Worm (Caenorhabditis elegans) whole organism, L2 larva: ENCODE data around the gene AH6.17.

Experiments
- C34F6.9 ChIP-seq: fragments of 150-350 bp; optimal IDR thresholded peaks from 2 replicates; lab custom pipeline; 2014; ENCODE audit warnings: missing biosample characterization, missing genetic modification characterization
- F13H6.1 ChIP-seq: sonication (generic microtip); optimal IDR thresholded peaks from 2 replicates; lab custom pipeline; 2016; ENCODE audit warnings: missing genetic modification characterization, missing compliant biosample characterization
- R02D3.7 ChIP-seq: fragments of 150-350 bp; optimal IDR thresholded peaks from 2 replicates; lab custom pipeline; 2014; ENCODE audit warnings: missing biosample characterization, missing genetic modification characterization
- Y55F3AM.14 ChIP-seq: fragments of 200-800 bp; sonication (Bioruptor generic); optimal IDR thresholded peaks from 2 replicates; lab custom pipeline; 2018; ENCODE audit warnings: mild to moderate bottlenecking, missing genetic modification characterization, missing compliant biosample characterization
- ZK546.5 ChIP-seq: sonication (generic microtip); optimal IDR thresholded peaks from 2 replicates; lab custom pipeline; 2017; ENCODE audit warnings: missing biosample characterization, missing genetic modification characterization
- alr-1 ChIP-seq: fragments of 150-350 bp; optimal IDR thresholded peaks from 2 replicates; lab custom pipeline; 2014; ENCODE audit warnings: missing biosample characterization, missing genetic modification characterization
- aly-2 ChIP-seq: fragments of 150-350 bp; optimal IDR thresholded peaks from 2 replicates; lab custom pipeline; 2014; ENCODE audit warnings: missing biosample characterization, missing genetic modification characterization
- ama-1 ChIP-seq: fragments of 150-350 bp; optimal IDR thresholded peaks from 2 replicates; lab custom pipeline; 2018; ENCODE audit warnings: inconsistent platforms
- blmp-1 ChIP-seq: sonication (generic microtip); optimal IDR thresholded peaks from 2 replicates; lab custom pipeline; 2017; ENCODE audit warnings: missing genetic modification characterization, mild to moderate bottlenecking, missing compliant biosample characterization, antibody characterized with exemption, moderate library complexity; ENCODE audit not compliant: insufficient read depth
- ceh-16 ChIP-seq: fragments of 150-350 bp; optimal IDR thresholded peaks from 2 replicates; lab custom pipeline; 2014; ENCODE audit warnings: missing biosample characterization, missing genetic modification characterization
- crh-2 ChIP-seq: sonication (generic microtip); optimal IDR thresholded peaks from 2 replicates; lab custom pipeline; 2017; ENCODE audit warnings: missing biosample characterization, missing genetic modification characterization
- dmd-4 ChIP-seq: sonication (generic microtip); optimal IDR thresholded peaks from 2 replicates; lab custom pipeline; 2017; ENCODE audit warnings: missing biosample characterization, missing genetic modification characterization
- elt-3 ChIP-seq: sonication (generic microtip); optimal IDR thresholded peaks from 2 replicates; lab custom pipeline; 2017; ENCODE audit warnings: missing biosample characterization, missing genetic modification characterization
- fos-1 ChIP-seq: fragments of 150-350 bp; optimal IDR thresholded peaks from 2 replicates; lab custom pipeline; 2014; ENCODE audit warnings: missing biosample characterization, missing genetic modification characterization
- gmeb-1 ChIP-seq: fragments of 150-350 bp; optimal IDR thresholded peaks from 2 replicates; lab custom pipeline; 2014; ENCODE audit warnings: missing biosample characterization, missing genetic modification characterization
- lin-11 ChIP-seq: fragments of 150-350 bp; sonication (generic microtip); optimal IDR thresholded peaks from 2 replicates; lab custom pipeline; 2014; ENCODE audit warnings: missing biosample characterization, missing genetic modification characterization, inconsistent platforms, mixed read lengths
- lin-13 ChIP-seq: fragments of 150-350 bp; optimal IDR thresholded peaks from 2 replicates; lab custom pipeline; 2014; ENCODE audit warnings: missing biosample characterization, missing genetic modification reagents, missing genetic modification characterization
- lsy-2 ChIP-seq, 2 experiments: fragments of 150-350 bp in 1 of 2; sonication (generic microtip) in 1 of 2; optimal IDR thresholded peaks; 2 replicates each; lab custom pipeline; 2014 to 2017; ENCODE audit warnings: missing biosample characterization in 2 of 2, missing genetic modification characterization in 2 of 2
- nhr-10 ChIP-seq: sonication (generic microtip); optimal IDR thresholded peaks from 2 replicates; lab custom pipeline; 2017; ENCODE audit warnings: missing biosample characterization, missing genetic modification characterization
- nhr-11 ChIP-seq: fragments of 150-350 bp; optimal IDR thresholded peaks from 2 replicates; lab custom pipeline; 2014; ENCODE audit warnings: missing biosample characterization, missing genetic modification characterization
- nhr-12 ChIP-seq: fragments of 150-350 bp; optimal IDR thresholded peaks from 2 replicates; lab custom pipeline; 2014; ENCODE audit warnings: missing biosample characterization, missing genetic modification characterization
- nhr-129 ChIP-seq: fragments of 150-350 bp; optimal IDR thresholded peaks from 2 replicates; lab custom pipeline; 2014; ENCODE audit warnings: missing biosample characterization, missing genetic modification characterization
- nhr-21 ChIP-seq: fragments of 150-350 bp; optimal IDR thresholded peaks from 2 replicates; lab custom pipeline; 2014; ENCODE audit warnings: missing biosample characterization, missing genetic modification characterization
- nhr-23 ChIP-seq: fragments of 150-350 bp; optimal IDR thresholded peaks from 2 replicates; lab custom pipeline; 2014; ENCODE audit warnings: missing biosample characterization, missing genetic modification reagents, missing genetic modification characterization
- nhr-237 ChIP-seq: fragments of 150-350 bp; optimal IDR thresholded peaks from 2 replicates; lab custom pipeline; 2014; ENCODE audit warnings: missing biosample characterization, missing genetic modification characterization
- nhr-25 ChIP-seq: fragments of 150-350 bp; sonication (generic microtip); optimal IDR thresholded peaks from 3 replicates; lab custom pipeline; 2014; ENCODE audit warnings: missing biosample characterization, missing genetic modification characterization
- nhr-6 ChIP-seq: fragments of 150-350 bp; optimal IDR thresholded peaks from 2 replicates; lab custom pipeline; 2014; ENCODE audit warnings: missing biosample characterization, missing genetic modification characterization
- skn-1 ChIP-seq: sonication (generic microtip); optimal IDR thresholded peaks from 2 replicates; lab custom pipeline; 2017; ENCODE audit warnings: missing biosample characterization, missing genetic modification characterization
- sma-3 ChIP-seq: sonication (generic microtip); optimal IDR thresholded peaks from 2 replicates; lab custom pipeline; 2016; ENCODE audit warnings: missing genetic modification reagents, missing genetic modification characterization, missing compliant biosample characterization
- sma-9 ChIP-seq, 2 experiments: fragments of 150-350 bp in 1 of 2; sonication (generic microtip) in 1 of 2; optimal IDR thresholded peaks; 2 replicates each; lab custom pipeline; 2014 to 2016; ENCODE audit warnings: missing genetic modification characterization in 2 of 2, mild to moderate bottlenecking in 1 of 2, missing biosample characterization in 1 of 2, missing compliant biosample characterization in 1 of 2, missing genetic modification reagents in 1 of 2, moderate library complexity in 1 of 2
- unc-39 ChIP-seq: fragments of 150-350 bp; optimal IDR thresholded peaks from 2 replicates; lab custom pipeline; 2014; ENCODE audit warnings: missing biosample characterization, missing genetic modification characterization
- unc-55 ChIP-seq: fragments of 150-350 bp; sonication (generic microtip); optimal IDR thresholded peaks from 3 replicates; lab custom pipeline; 2014; ENCODE audit warnings: missing biosample characterization, missing genetic modification reagents, missing genetic modification characterization
- zag-1 ChIP-seq: fragments of 150-350 bp; optimal IDR thresholded peaks from 2 replicates; lab custom pipeline; 2014; ENCODE audit warnings: missing biosample characterization, missing genetic modification characterization
- ztf-1 ChIP-seq: fragments of 200-800 bp; sonication (Bioruptor generic); conservative IDR thresholded peaks from 2 replicates; pipeline ENCODE4 v1.3.6; 2022; ENCODE audit warnings: missing genetic modification characterization, missing compliant biosample characterization

The AH6.17 gene

DNA sequence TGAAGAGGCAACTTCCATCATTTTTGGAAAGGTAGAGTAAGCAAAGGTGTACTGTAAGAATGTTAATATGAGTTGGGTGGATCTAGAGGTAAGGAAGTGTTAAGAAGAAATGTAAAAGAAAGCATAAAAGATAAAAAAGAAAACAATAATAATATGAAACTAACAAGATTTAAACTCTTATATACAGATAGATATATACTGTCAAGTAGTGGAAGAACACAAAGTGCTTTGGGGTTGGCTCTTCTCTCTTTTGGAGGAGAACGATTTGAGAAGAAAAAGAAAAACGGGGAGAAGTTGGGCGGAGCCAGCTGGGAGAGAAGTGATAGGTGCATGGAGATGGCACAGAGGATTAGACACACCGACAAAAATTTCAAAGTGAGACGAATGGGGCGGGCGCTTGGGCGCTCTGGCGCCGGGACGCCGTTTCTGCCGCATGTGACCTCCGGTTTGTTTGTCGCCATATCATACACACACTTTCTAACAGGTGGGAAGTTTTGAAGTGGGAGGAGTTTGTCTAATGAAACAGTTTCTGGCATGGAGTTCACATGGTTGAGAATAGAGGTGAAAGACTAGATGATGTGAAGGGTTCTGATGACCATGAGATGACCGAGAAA lies 35.5 kb upstream of the AH6.17 start, which contains the start of gene T19H5.4 (continued):
- peak; percentile 61 for TF ChIP-seq sma-3 (GFP tag; lab: Kevin White, UChicago)
- no peak for TF ChIP-seq ama-1
- no peak for TF ChIP-seq elt-3 (tag; lab: Kevin White, UChicago)
- TF ChIP-seq lin-13 (GFP tag; lab: Kevin White, UChicago): no peak
- TF ChIP-seq unc-39 (tag; lab: Kevin White, UChicago): no peak
- no peak for TF ChIP-seq nhr-11 (tag; lab: Kevin White, UChicago)
- no peak for TF ChIP-seq ZK546.5
- peak; percentile 29 for TF ChIP-seq lin-11 (tag; lab: Kevin White, UChicago)
- TF ChIP-seq fos-1: peak; percentile 64
- peak; percentile 54 for TF ChIP-seq F13H6.1 (tag; lab: Kevin White, UChicago)
- peak; percentile 18 for TF ChIP-seq nhr-129 (tag; lab: Kevin White, UChicago)
- TF ChIP-seq dmd-4 (tag; lab: Kevin White, UChicago): no peak
- TF ChIP-seq gmeb-1 (tag; lab: Kevin White, UChicago): peak; percentile 42
- peak; percentile 6 for TF ChIP-seq Y55F3AM.14
- TF ChIP-seq blmp-1 (tag; lab: Kevin White, UChicago): peak; percentile 53
- no peak for TF ChIP-seq unc-55 (GFP tag; lab: Kevin White, UChicago)
- no peak for TF ChIP-seq aly-2 (tag; lab: Kevin White, UChicago)
- TF ChIP-seq ceh-16: no peak
- TF ChIP-seq nhr-6 (tag; lab: Kevin White, UChicago): no peak
- no peak for TF ChIP-seq nhr-10
- peak; percentile 2 for TF ChIP-seq C34F6.9 (tag; lab: Kevin White, UChicago)
- TF ChIP-seq skn-1 (tag; lab: Kevin White, UChicago): no peak
- TF ChIP-seq ztf-1 (GFP tag; lab: Robert Waterston, UW): no peak
- peak; percentile 64 for TF ChIP-seq nhr-21
- no peak for TF ChIP-seq zag-1 (tag; lab: Kevin White, UChicago)
- TF ChIP-seq, all 48 proteins: peak for 16

DNA sequence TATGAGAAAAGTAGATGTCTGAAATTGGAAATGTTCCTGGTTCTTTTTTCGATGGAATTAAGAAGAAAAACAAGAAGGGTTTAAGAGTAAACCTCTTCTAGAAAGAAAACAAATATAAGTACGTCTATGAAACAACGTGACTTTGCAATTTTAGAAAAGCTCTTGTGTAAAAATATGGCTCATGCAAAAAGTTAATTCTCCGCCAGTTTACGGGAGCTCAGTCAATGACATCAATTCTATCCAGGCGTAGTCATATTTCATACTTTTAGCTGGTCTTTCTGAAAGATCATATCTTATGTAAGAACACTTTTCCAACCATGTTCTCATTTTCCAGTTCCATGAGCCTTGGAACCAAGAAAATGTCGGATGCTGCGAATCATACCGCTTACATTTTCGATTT lies 33.0 kb upstream of the AH6.17 start:
- no peak for TF ChIP-seq nhr-23 (tag; lab: Kevin White, UChicago)
- TF ChIP-seq sma-3 (GFP tag; lab: Kevin White, UChicago): no peak
- TF ChIP-seq F13H6.1 (tag; lab: Kevin White, UChicago): no peak
- no peak for TF ChIP-seq ceh-16
- TF ChIP-seq nhr-237 (tag; lab: Kevin White, UChicago): no peak
- TF ChIP-seq lsy-2 (tag; optimal IDR thresholded peaks at IDR 0.05; lab: Kevin White, UChicago): no peak

DNA sequence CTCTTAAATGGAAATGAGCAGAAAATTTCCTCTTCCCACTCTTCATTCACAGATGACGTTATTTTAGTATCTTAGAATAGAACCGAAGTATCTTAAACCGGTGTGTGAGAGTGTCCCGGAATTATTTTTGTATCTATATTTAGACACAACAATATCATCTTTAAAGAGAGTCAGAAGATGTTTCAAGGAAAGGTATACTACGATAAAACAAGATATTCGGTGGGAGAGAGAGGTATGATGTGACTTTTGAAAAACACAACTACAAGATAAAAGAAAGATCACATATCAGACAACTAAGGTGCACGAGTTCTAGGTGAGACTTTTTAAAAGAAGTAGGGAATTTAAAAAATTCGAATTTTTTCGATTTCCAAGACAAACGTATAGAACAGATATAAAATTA lies 32.4 kb upstream of the AH6.17 start:
- peak; percentile 55 for TF ChIP-seq sma-9 (GFP tag; optimal IDR thresholded peaks at IDR 0.05; lab: Kevin White, UChicago)
- no peak for TF ChIP-seq sma-9 (tag; optimal IDR thresholded peaks at IDR 0.05; lab: Kevin White, UChicago)
- TF ChIP-seq C34F6.9 (tag; lab: Kevin White, UChicago): no peak
- peak; percentile 8 for TF ChIP-seq nhr-25
- TF ChIP-seq ZK546.5: no peak
- peak in 1 of 2 experiments; percentile 14 for TF ChIP-seq lsy-2 (tag; optimal IDR thresholded peaks at IDR 0.05; lab: Kevin White, UChicago)
- TF ChIP-seq, all 48 proteins: peak for 3

DNA sequence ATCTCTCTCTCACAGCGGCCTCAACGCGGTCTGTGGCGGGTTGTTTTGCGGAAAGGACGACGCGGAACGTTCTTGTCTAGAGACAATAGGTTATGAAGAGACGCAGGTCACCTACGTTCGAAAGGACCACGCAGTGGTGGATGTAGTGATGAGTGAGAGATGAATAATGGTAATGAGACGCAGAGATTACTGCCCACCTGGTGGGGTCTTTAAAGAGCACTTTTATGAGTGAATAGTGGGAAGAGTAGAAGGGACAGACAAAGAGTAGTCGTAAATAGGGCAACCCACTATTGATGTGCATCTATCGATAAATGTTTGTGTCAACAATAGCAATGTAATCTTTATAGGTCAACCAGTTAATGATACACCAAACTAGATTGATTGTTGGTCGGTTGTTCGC lies 31.9 kb upstream of the AH6.17 start:
- TF ChIP-seq crh-2 (tag; lab: Kevin White, UChicago) (no peak), nhr-21 (no peak), unc-55 (GFP tag; lab: Kevin White, UChicago) (no peak), nhr-129 (tag; lab: Kevin White, UChicago) (no peak), nhr-25 (no peak), nhr-23 (tag; lab: Kevin White, UChicago) (no peak), ztf-1 (GFP tag; lab: Robert Waterston, UW) (no peak), lin-11 (tag; lab: Kevin White, UChicago) (no peak), lsy-2 (tag; optimal IDR thresholded peaks at IDR 0.05; lab: Kevin White, UChicago) (no peak), unc-39 (tag; lab: Kevin White, UChicago) (no peak), sma-3 (GFP tag; lab: Kevin White, UChicago) (no peak), R02D3.7 (tag; lab: Kevin White, UChicago) (no peak), fos-1 (no peak), alr-1 (tag; lab: Kevin White, UChicago) (no peak), nhr-12 (no peak)
- TF ChIP-seq, all 48 proteins: peak for 0
